Fruit fly (Drosophila melanogaster) whole organism, adult: Measurements from ENCODE around the gene cert.

Experiments
- CG11617 ChIP-seq: fragments of 200-800 bp; sonication (Bioruptor generic); optimal IDR thresholded peaks from 2 replicates; lab custom pipeline; 2017; ENCODE audit warnings: mild to moderate bottlenecking, missing biosample characterization, missing genetic modification reagents, missing genetic modification characterization
- CG33017 ChIP-seq: fragments of 200-800 bp; sonication (Bioruptor generic); optimal IDR thresholded peaks from 2 replicates; lab custom pipeline; 2018; ENCODE audit warnings: missing biosample characterization, mild to moderate bottlenecking, missing genetic modification characterization, moderate library complexity
- CG5204 ChIP-seq: fragments of 200-800 bp; sonication (Bioruptor generic); optimal IDR thresholded peaks from 2 replicates; lab custom pipeline; 2016; ENCODE audit warnings: missing biosample characterization, missing genetic modification characterization
- Clk ChIP-seq: fragments of 200-800 bp; sonication (Bioruptor generic); optimal IDR thresholded peaks from 2 replicates; lab custom pipeline; 2017; ENCODE audit warnings: missing biosample characterization, missing genetic modification characterization
- Hr96 ChIP-seq: fragments of 200-800 bp; sonication (Bioruptor generic); optimal IDR thresholded peaks from 2 replicates; lab custom pipeline; 2016; ENCODE audit warnings: missing biosample characterization, missing genetic modification characterization
- Mnt ChIP-seq: fragments of 200-800 bp; sonication (Bioruptor generic); optimal IDR thresholded peaks from 2 replicates; lab custom pipeline; 2016; ENCODE audit warnings: missing biosample characterization, mild to moderate bottlenecking, missing genetic modification characterization
- bab1 ChIP-seq: fragments of 200-800 bp; sonication (Bioruptor generic); optimal IDR thresholded peaks from 3 replicates; lab custom pipeline; 2019; ENCODE audit warnings: missing biosample characterization, mild to moderate bottlenecking, missing genetic modification characterization, moderate library complexity
- cic ChIP-seq: fragments of 200-800 bp; sonication (Bioruptor generic); optimal IDR thresholded peaks from 2 replicates; lab custom pipeline; 2017; ENCODE audit warnings: missing biosample characterization, mild to moderate bottlenecking, missing genetic modification characterization, moderate library complexity
- kay ChIP-seq: fragments of 200-800 bp; sonication (Bioruptor generic); peaks from one replicate; lab custom pipeline; 2016; ENCODE audit warnings: missing biosample characterization, missing genetic modification characterization, borderline replicate concordance
- ovo ChIP-seq: fragments of 200-800 bp; sonication (Bioruptor generic); optimal IDR thresholded peaks from 2 replicates; lab custom pipeline; 2016; ENCODE audit warnings: missing biosample characterization, missing genetic modification characterization
- tj ChIP-seq: fragments of 200-800 bp; sonication (Bioruptor generic); optimal IDR thresholded peaks from 3 replicates; lab custom pipeline; 2017; ENCODE audit warnings: missing biosample characterization, mild to moderate bottlenecking, missing genetic modification characterization, moderate library complexity

- TF ChIP-seq CG33017 (tag; lab: Kevin White, UChicago) (no peak), kay (GFP tag; lab: Kevin White, UChicago) (no peak), Hr96 (no peak), cic (GFP tag; lab: Kevin White, UChicago) (no peak), CG5204 (no peak), ovo (GFP tag; lab: Kevin White, UChicago) (no peak), bab1 (GFP tag; lab: Kevin White, UChicago) (no peak), Clk (no peak), Mnt (GFP tag; lab: Kevin White, UChicago) (no peak), tj (GFP tag; lab: Kevin White, UChicago) (no peak), CG11617 (GFP tag; lab: Kevin White, UChicago) (no peak)
Measured at dm6 chr3L:8312290-8312689, 22.6 kb upstream of the cert start.
